Worm (Caenorhabditis elegans): Measurements from ENCODE around the gene trpp-6.

The trpp-6 gene

DNA sequence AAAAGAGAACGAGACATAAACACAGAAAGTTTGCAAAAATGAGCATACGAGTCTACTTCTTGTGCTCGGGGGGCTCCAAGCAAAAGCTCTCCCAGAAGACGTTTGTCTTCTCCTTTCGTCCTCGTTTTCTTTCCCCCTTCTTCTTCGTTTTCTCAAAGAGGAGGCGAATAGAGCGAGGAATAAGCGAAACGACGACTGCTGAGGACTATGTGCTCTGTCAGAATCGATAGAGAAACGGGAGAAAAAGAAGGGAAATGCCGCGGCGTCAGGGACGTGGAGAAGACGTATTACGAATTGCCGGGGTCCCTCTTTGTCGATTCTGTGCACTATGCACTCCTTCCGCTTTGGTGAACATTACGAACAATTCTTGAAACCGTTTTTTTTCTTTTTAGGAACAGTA is 13.3 kb upstream of the trpp-6 start:
- TF ChIP-seq hpl-2 (GFP tag; optimal IDR thresholded peaks at IDR 0.05) (no peak), lin-14 (GFP tag; optimal IDR thresholded peaks at IDR 0.05) (peak; percentile 83), lin-15B (tag; optimal IDR thresholded peaks at IDR 0.05) (no peak), sox-4 (tag; optimal IDR thresholded peaks at IDR 0.05) (no peak), unc-130 (tag; optimal IDR thresholded peaks at IDR 0.05) (no peak), unc-98 (GFP tag; IDR thresholded peaks at IDR 0.05) (no peak), tlp-1 (tag; optimal IDR thresholded peaks at IDR 0.05) (no peak), nhr-71 (tag; optimal IDR thresholded peaks at IDR 0.05) (peak; percentile 19), efl-3 (GFP tag; optimal IDR thresholded peaks at IDR 0.05) (no peak), elt-3 (tag; optimal IDR thresholded peaks at IDR 0.05) (no peak), unc-86 (tag; optimal IDR thresholded peaks at IDR 0.05) (peak; percentile 33), fos-1 (tag; optimal IDR thresholded peaks at IDR 0.05) (no peak), ztf-4 (tag; optimal IDR thresholded peaks at IDR 0.05) (no peak), ztf-11 (tag; optimal IDR thresholded peaks at IDR 0.05) (no peak), blmp-1 (tag; optimal IDR thresholded peaks at IDR 0.05) (no peak), ces-1 (GFP tag; optimal IDR thresholded peaks at IDR 0.05) (no peak), swsn-7 (tag; optimal IDR thresholded peaks at IDR 0.05) (peak; percentile 19), lin-35 (GFP tag; optimal IDR thresholded peaks at IDR 0.05) (no peak), isw-1 (GFP tag; IDR thresholded peaks at IDR 0.05) (no peak), snu-23 (GFP tag; optimal IDR thresholded peaks at IDR 0.05) (peak; percentile 11), C34B4.2 (tag; optimal IDR thresholded peaks at IDR 0.05) (no peak), pag-3 (tag; optimal IDR thresholded peaks at IDR 0.05; ENCODE audit: borderline replicate concordance, insufficient read depth) (no peak), ceh-82 (tag; optimal IDR thresholded peaks at IDR 0.05) (peak in 1 of 3 experiments; percentile 51), F16B12.6 (tag; optimal IDR thresholded peaks at IDR 0.05) (no peak), lsy-2 (tag; optimal IDR thresholded peaks at IDR 0.05) (peak in 1 of 2 experiments; percentile 9), fkh-8 (tag; optimal IDR thresholded peaks at IDR 0.05) (peak; percentile 50), hlh-17 (GFP tag; optimal IDR thresholded peaks at IDR 0.05; ENCODE audit: borderline replicate concordance) (no peak), C04F5.9 (tag; optimal IDR thresholded peaks at IDR 0.05) (no peak), ceh-90 (tag; optimal IDR thresholded peaks at IDR 0.05) (no peak), fkh-10 (GFP tag; optimal IDR thresholded peaks at IDR 0.05) (peak; percentile 32), jun-1 (tag; optimal IDR thresholded peaks at IDR 0.05) (no peak), nhr-90 (tag; optimal IDR thresholded peaks at IDR 0.05; ENCODE audit: poor library complexity) (no peak), aly-2 (tag; optimal IDR thresholded peaks at IDR 0.05) (no peak), mep-1 (tag; optimal IDR thresholded peaks at IDR 0.05) (peak; percentile 26), nhr-28 (tag; optimal IDR thresholded peaks at IDR 0.05) (no peak), nhr-47 (tag; optimal IDR thresholded peaks at IDR 0.05) (peak; percentile 12)

DNA sequence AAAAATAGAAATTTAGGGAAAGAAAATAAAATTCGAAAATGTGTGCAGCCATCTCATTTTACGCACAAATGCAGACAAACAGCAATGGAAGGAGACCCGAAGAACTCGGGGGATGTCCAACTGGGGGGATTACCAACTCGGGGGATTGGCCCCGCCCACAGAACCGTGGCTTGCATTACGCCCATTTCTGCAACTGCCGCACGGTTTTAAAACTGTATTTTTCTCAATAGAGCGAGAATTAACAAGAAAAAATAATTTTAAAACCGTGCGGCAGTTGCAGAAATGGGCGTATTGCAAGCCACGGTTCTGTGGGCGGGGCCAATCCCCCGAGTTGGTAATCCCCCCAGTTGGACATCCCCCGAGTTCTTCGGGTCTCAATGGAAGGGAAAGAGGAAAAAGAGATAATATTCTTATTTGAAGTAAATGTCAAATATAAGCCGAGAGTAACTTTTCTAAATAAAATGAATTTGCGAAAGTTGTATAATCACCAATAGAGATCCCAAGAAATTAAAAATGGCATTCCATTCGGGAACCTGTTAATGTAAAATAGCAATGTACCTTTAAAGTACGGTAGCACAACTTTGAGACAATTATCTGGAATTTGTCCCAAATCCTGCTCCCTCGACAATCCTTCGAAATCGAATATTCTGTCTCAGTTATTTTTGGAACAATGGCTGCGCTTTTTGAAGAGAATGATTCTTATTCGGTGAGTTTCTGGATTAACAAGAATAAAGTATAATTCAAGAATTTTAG is 10.8 kb upstream of the trpp-6 start, which contains the start of the genes ruvb-1 and tofu-1:
Gene ruvb-1, minus strand, starts transcription at position 72 of the 753 bp plus-strand sequence.
Gene tofu-1, plus strand, starts transcription at position 417 of the 753 bp plus-strand sequence.
- TF ChIP-seq isw-1 (GFP tag; IDR thresholded peaks at IDR 0.05) (peak; percentile 48), lin-35 (GFP tag; optimal IDR thresholded peaks at IDR 0.05) (peak; percentile 40 to 70), snu-23 (GFP tag; optimal IDR thresholded peaks at IDR 0.05) (peak; percentile 82), nhr-77 (tag; optimal IDR thresholded peaks at IDR 0.05) (peak; percentile 24), blmp-1 (tag; optimal IDR thresholded peaks at IDR 0.05) (peak; percentile 14), C16A3.4 (tag; optimal IDR thresholded peaks at IDR 0.05) (peak; percentile 45), skn-1 (tag; optimal IDR thresholded peaks at IDR 0.05) (peak; percentile 3), swsn-7 (tag; optimal IDR thresholded peaks at IDR 0.05) (peak; percentile 78), mep-1 (tag; optimal IDR thresholded peaks at IDR 0.05) (peak; percentile 59), efl-1 (optimal IDR thresholded peaks at IDR 0.05) (peak; percentile 30 to 60), efl-1 (GFP tag; optimal IDR thresholded peaks at IDR 0.05 in 1 of 2) (peak; percentile 49 to 96), lir-3 (tag; optimal IDR thresholded peaks at IDR 0.05; ENCODE audit: poor library complexity) (peak; percentile 64), ceh-8 (GFP tag; optimal IDR thresholded peaks at IDR 0.05) (peak; percentile 13), ceh-88 (GFP tag; IDR thresholded peaks at IDR 0.05) (peak; percentile 55), tbx-2 (tag; optimal IDR thresholded peaks at IDR 0.05) (peak; percentile 72), pax-3 (tag; optimal IDR thresholded peaks at IDR 0.05) (peak; percentile 14), xbp-1 (tag; optimal IDR thresholded peaks at IDR 0.05) (peak; percentile 75), dpl-1 (GFP tag; optimal IDR thresholded peaks at IDR 0.05) (peak; percentile 5 to 65 (median 49)), rnt-1 (tag; optimal IDR thresholded peaks at IDR 0.05) (peak; percentile 43), lin-14 (GFP tag; optimal IDR thresholded peaks at IDR 0.05) (peak; percentile 63), nhr-71 (tag; optimal IDR thresholded peaks at IDR 0.05) (peak; percentile 81), F16B12.6 (tag; optimal IDR thresholded peaks at IDR 0.05) (peak; percentile 84), nhr-90 (tag; optimal IDR thresholded peaks at IDR 0.05; ENCODE audit: poor library complexity) (peak; percentile 87), grh-1 (GFP tag; IDR thresholded peaks at IDR 0.05) (peak; percentile 78)
